Worm (Caenorhabditis elegans): ENCODE measurements around the gene pik-1.
A peak's percentile ranks its signal among the peaks of the same experiment; 100 is the strongest.

pik-1 gene

ce11 chrIV:13396375-13396774 lies 19.5 kb upstream of the pik-1 start (continued):
- TF ChIP-seq lsy-12 (tag; optimal IDR thresholded peaks at IDR 0.05) (no peak), sea-2 (GFP tag; optimal IDR thresholded peaks at IDR 0.05) (no peak), mml-1 (tag; optimal IDR thresholded peaks at IDR 0.05) (no peak)

- TF ChIP-seq ztf-11 (tag; optimal IDR thresholded peaks at IDR 0.05) = no peak
Observed at ce11 chrIV:13398728-13399127, 17.1 kb upstream of the pik-1 start, which contains the start of gene Y62E10A.13. TSS of gene Y62E10A.13 (minus strand) at chrIV:13399053.

ce11 chrIV:13400456-13401364 lies 15.1 kb upstream of the pik-1 start, which contains the start of the genes memi-2 and cyp-31A5:
TSS of gene memi-2 (minus strand) at chrIV:13400506.
TSS of gene cyp-31A5 (plus strand) at chrIV:13401289.
- TF ChIP-seq nhr-67 (tag; optimal IDR thresholded peaks at IDR 0.05) (no peak), egl-27 (tag; optimal IDR thresholded peaks at IDR 0.05) (no peak), elt-1 (tag; optimal IDR thresholded peaks at IDR 0.05) (no peak), R02D3.7 (tag; optimal IDR thresholded peaks at IDR 0.05) (no peak), nhr-23 (tag; optimal IDR thresholded peaks at IDR 0.05) (no peak), unc-39 (tag; optimal IDR thresholded peaks at IDR 0.05) (no peak), mml-1 (tag; optimal IDR thresholded peaks at IDR 0.05) (no peak), ceh-82 (tag; optimal IDR thresholded peaks at IDR 0.05) (no peak), nhr-77 (tag; optimal IDR thresholded peaks at IDR 0.05) (no peak), ztf-11 (tag; optimal IDR thresholded peaks at IDR 0.05) (no peak), hmg-11 (tag; optimal IDR thresholded peaks at IDR 0.05) (no peak)

- TF ChIP-seq mdl-1 (tag; optimal IDR thresholded peaks at IDR 0.05) (no peak), nhr-25 (tag; optimal IDR thresholded peaks at IDR 0.05) (peak; percentile 30), nhr-67 (tag; optimal IDR thresholded peaks at IDR 0.05) (no peak), nhr-237 (tag; optimal IDR thresholded peaks at IDR 0.05) (no peak), nhr-77 (tag; optimal IDR thresholded peaks at IDR 0.05) (no peak)
Observed at ce11 chrIV:13408018-13408417, 7.8 kb upstream of the pik-1 start, which contains the start of gene Y62E10A.19. TSS of gene Y62E10A.19 (minus strand) at chrIV:13408306.

- TF ChIP-seq lin-15B (tag; optimal IDR thresholded peaks at IDR 0.05) (no peak), ceh-9 (tag; optimal IDR thresholded peaks at IDR 0.05) (no peak), pha-4 (tag; optimal IDR thresholded peaks at IDR 0.05) (peak; percentile 62), snpc-4 (tag; optimal IDR thresholded peaks at IDR 0.05) (peak; percentile 25), nhr-25 (tag; optimal IDR thresholded peaks at IDR 0.05) (no peak), elt-2 (tag; optimal IDR thresholded peaks at IDR 0.05) (peak; percentile 5), hmg-11 (tag; optimal IDR thresholded peaks at IDR 0.05) (peak; percentile 50), nhr-12 (tag; optimal IDR thresholded peaks at IDR 0.05) (no peak), lin-39 (tag; optimal IDR thresholded peaks at IDR 0.05) (no peak)
Observed at ce11 chrIV:13412845-13413383, 2.9 kb upstream of the pik-1 start, which contains the start of gene gcl-1. TSS of gene gcl-1 (minus strand) at chrIV:13412895.

ce11 chrIV:13422200-13422599 lies 6.4 kb downstream of the pik-1 start, which contains the start of gene nol-9:
TSS of gene nol-9 (plus strand) at chrIV:13422500.
- no peak for TF ChIP-seq nhr-76 (tag; optimal IDR thresholded peaks at IDR 0.05)
- no peak for TF ChIP-seq ama-1 (optimal IDR thresholded peaks at IDR 0.05)
- TF ChIP-seq ceh-82 (tag; optimal IDR thresholded peaks at IDR 0.05) = no peak
- TF ChIP-seq hmg-11 (tag; optimal IDR thresholded peaks at IDR 0.05) = no peak
- TF ChIP-seq R02D3.7 (tag; optimal IDR thresholded peaks at IDR 0.05) = no peak
- TF ChIP-seq skn-1 (tag; optimal IDR thresholded peaks at IDR 0.05) = no peak
- no peak for TF ChIP-seq mdl-1 (tag; optimal IDR thresholded peaks at IDR 0.05)
- no peak for TF ChIP-seq ceh-16 (tag; optimal IDR thresholded peaks at IDR 0.05)
- TF ChIP-seq ztf-11 (tag; optimal IDR thresholded peaks at IDR 0.05) = no peak
- TF ChIP-seq mml-1 (tag; optimal IDR thresholded peaks at IDR 0.05) = no peak
- no peak for TF ChIP-seq elt-3 (tag; optimal IDR thresholded peaks at IDR 0.05)

ce11 chrIV:13429240-13429639 lies 13.4 kb downstream of the pik-1 start, which contains the start of gene K09B11.4:
TSS of gene K09B11.4 (plus strand) at chrIV:13429540.
- no peak for TF ChIP-seq nhr-11 (tag; optimal IDR thresholded peaks at IDR 0.05)
- TF ChIP-seq nhr-43 (tag; optimal IDR thresholded peaks at IDR 0.05; ENCODE audit: poor library complexity, severe bottlenecking) = no peak
